Fruit fly (Drosophila melanogaster) whole organism, pupa: ENCODE data around the gene CG10920.

Source experiments
- CG10348 ChIP-seq: fragments of 200-800 bp; sonication (Bioruptor generic); IDR thresholded peaks from 2 replicates; pipeline ENCODE4 v1.3.6; 2022; ENCODE audit warnings: missing biosample characterization, missing genetic modification characterization
- CG12605 ChIP-seq: fragments of 200-800 bp; sonication (Bioruptor generic); IDR thresholded peaks from 2 replicates; pipeline ENCODE4 v1.3.6; 2022; ENCODE audit warnings: missing biosample characterization, missing genetic modification characterization
- CG13204 ChIP-seq: fragments of 200-800 bp; sonication (Bioruptor generic); optimal IDR thresholded peaks from 2 replicates; lab custom pipeline; 2018; ENCODE audit warnings: missing biosample characterization, mild to moderate bottlenecking, missing genetic modification characterization, moderate library complexity
- CG14655 ChIP-seq: fragments of 200-800 bp; sonication (Bioruptor generic); optimal IDR thresholded peaks from 3 replicates; lab custom pipeline; 2017; ENCODE audit warnings: mild to moderate bottlenecking, missing biosample characterization, missing genetic modification reagents, missing genetic modification characterization
- CG15710 ChIP-seq: fragments of 200-800 bp; sonication (Bioruptor generic); optimal IDR thresholded peaks from 2 replicates; lab custom pipeline; 2018; ENCODE audit warnings: missing biosample characterization, mild to moderate bottlenecking, missing genetic modification characterization, moderate library complexity
- CG17806 ChIP-seq: fragments of 200-800 bp; sonication (Bioruptor generic); optimal IDR thresholded peaks from 2 replicates; lab custom pipeline; 2018; ENCODE audit warnings: missing biosample characterization, mild to moderate bottlenecking, missing genetic modification characterization, moderate library complexity
- CG32121 ChIP-seq: fragments of 200-800 bp; sonication (Bioruptor generic); IDR thresholded peaks from 2 replicates; pipeline ENCODE4 v1.3.6; 2022; ENCODE audit warnings: missing biosample characterization, missing genetic modification characterization
- CG34367 ChIP-seq: fragments of 200-800 bp; sonication (Bioruptor generic); optimal IDR thresholded peaks from 2 replicates; lab custom pipeline; 2018; ENCODE audit warnings: missing biosample characterization, mild to moderate bottlenecking, missing genetic modification characterization
- CG4496 ChIP-seq: fragments of 200-800 bp; sonication (Bioruptor generic); IDR thresholded peaks from 3 replicates; pipeline ENCODE4 v1.3.6; 2022; ENCODE audit warnings: missing biosample characterization, missing genetic modification characterization
- CG8159 ChIP-seq: fragments of 200-800 bp; sonication (Bioruptor generic); optimal IDR thresholded peaks from 3 replicates; lab custom pipeline; 2018; ENCODE audit warnings: missing biosample characterization, mild to moderate bottlenecking, missing genetic modification characterization, moderate library complexity
- CG8301 ChIP-seq: fragments of 200-800 bp; sonication (Bioruptor generic); optimal IDR thresholded peaks from 2 replicates; lab custom pipeline; 2018; ENCODE audit warnings: missing biosample characterization, mild to moderate bottlenecking, missing genetic modification characterization
- CG9948 ChIP-seq: fragments of 200-800 bp; sonication (Bioruptor generic); optimal IDR thresholded peaks from 2 replicates; lab custom pipeline; 2018; ENCODE audit warnings: missing biosample characterization, mild to moderate bottlenecking, missing genetic modification characterization, moderate library complexity
- D1 ChIP-seq: fragments of 200-800 bp; sonication (Bioruptor generic); optimal IDR thresholded peaks from 2 replicates; lab custom pipeline; 2018; ENCODE audit warnings: missing biosample characterization, mild to moderate bottlenecking, missing genetic modification characterization, moderate library complexity
- EcR ChIP-seq: fragments of 200-800 bp; sonication (Bioruptor generic); optimal IDR thresholded peaks from 3 replicates; lab custom pipeline; 2019; ENCODE audit warnings: missing biosample characterization, missing genetic modification characterization, mild to moderate bottlenecking, moderate library complexity, missing genetic modification reagents
- Ets98B ChIP-seq: fragments of 200-800 bp; sonication (Bioruptor generic); IDR thresholded peaks from 2 replicates; pipeline ENCODE4 v1.3.6; 2022; ENCODE audit warnings: missing biosample characterization, missing genetic modification characterization
- Pif1A ChIP-seq: fragments of 200-800 bp; sonication (Bioruptor generic); optimal IDR thresholded peaks from 3 replicates; lab custom pipeline; 2016; ENCODE audit warnings: missing biosample characterization, missing genetic modification characterization
- Pif1B ChIP-seq: fragments of 200-800 bp; sonication (Bioruptor generic); optimal IDR thresholded peaks from 3 replicates; lab custom pipeline; 2016; ENCODE audit warnings: missing biosample characterization, missing genetic modification characterization
- Snoo ChIP-seq: fragments of 200-800 bp; sonication (Bioruptor generic); optimal IDR thresholded peaks from 3 replicates; lab custom pipeline; 2017; ENCODE audit warnings: missing biosample characterization, mild to moderate bottlenecking, missing genetic modification characterization, inconsistent platforms
- fd96Ca ChIP-seq: fragments of 200-800 bp; sonication (Bioruptor generic); IDR thresholded peaks from 3 replicates; pipeline ENCODE4 v1.3.6; 2022; ENCODE audit warnings: missing biosample characterization, missing genetic modification characterization
- gl ChIP-seq: fragments of 200-800 bp; sonication (Bioruptor generic); optimal IDR thresholded peaks from 2 replicates; lab custom pipeline; 2018; ENCODE audit warnings: missing biosample characterization, mild to moderate bottlenecking, missing genetic modification characterization
- rn ChIP-seq: fragments of 200-800 bp; sonication (Bioruptor generic); IDR thresholded peaks from 2 replicates; pipeline ENCODE4 v1.3.6; 2022; ENCODE audit warnings: missing biosample characterization, missing genetic modification characterization

CG10920 gene

dm6 chrX:7891596-7892538 lies 37.8 kb upstream of the CG10920 start, which contains the start of gene Nek2:
Nek2 (minus strand) TSS chrX:7891646.
- TF ChIP-seq CG15710 (peak; percentile 7), EcR (peak; percentile 32), fd96Ca (GFP tag; lab: Robert Waterston, UW) (no peak), CG14655 (GFP tag; lab: Kevin White, UChicago) (peak; percentile 48), CG13204 (GFP tag; lab: Kevin White, UChicago) (no peak), gl (tag; lab: Kevin White, UChicago) (no peak), CG8301 (peak; percentile 38), rn (GFP tag; lab: Robert Waterston, UW) (no peak), CG8159 (tag; lab: Kevin White, UChicago) (peak; percentile 40), Snoo (tag; lab: Kevin White, UChicago) (peak; percentile 23), CG9948 (tag; lab: Kevin White, UChicago) (peak; percentile 32), Pif1A (GFP tag; lab: Kevin White, UChicago) (peak; percentile 15), D1 (tag; lab: Kevin White, UChicago) (peak; percentile 1), CG34367 (tag; lab: Kevin White, UChicago) (peak; percentile 22), CG12605 (GFP tag; lab: Robert Waterston, UW) (no peak), Pif1B (GFP tag; lab: Kevin White, UChicago) (peak; percentile 26)

dm6 chrX:7888386-7889024 lies 34.5 kb upstream of the CG10920 start, which contains the start of gene Acat1:
Acat1 (minus strand) TSS chrX:7888785.
- TF ChIP-seq Pif1B (GFP tag; lab: Kevin White, UChicago) (peak; percentile 81), CG12605 (GFP tag; lab: Robert Waterston, UW) (peak; percentile 52), CG17806 (tag; lab: Kevin White, UChicago) (peak; percentile 65), CG4496 (peak; percentile 78), rn (GFP tag; lab: Robert Waterston, UW) (peak; percentile 63; the same call in 1 of the 2 replicates), CG10348 (GFP tag; lab: Robert Waterston, UW) (no peak), Snoo (tag; lab: Kevin White, UChicago) (no peak), Ets98B (GFP tag; lab: Robert Waterston, UW) (peak; percentile 62; the same call in 1 of the 2 replicates), EcR (no peak), CG8159 (tag; lab: Kevin White, UChicago) (peak; percentile 52), CG32121 (GFP tag; lab: Robert Waterston, UW) (peak; percentile 48; the same call in 1 of the 2 replicates), Pif1A (GFP tag; lab: Kevin White, UChicago) (peak; percentile 80), fd96Ca (GFP tag; lab: Robert Waterston, UW) (no peak), CG15710 (peak; percentile 55), D1 (tag; lab: Kevin White, UChicago) (peak; percentile 32), CG9948 (tag; lab: Kevin White, UChicago) (no peak), CG34367 (tag; lab: Kevin White, UChicago) (peak; percentile 47), gl (tag; lab: Kevin White, UChicago) (no peak), CG13204 (GFP tag; lab: Kevin White, UChicago) (no peak), CG8301 (peak; percentile 52), CG14655 (GFP tag; lab: Kevin White, UChicago) (peak; percentile 55)
- TF ChIP-seq, all 21 proteins: peak for 14

- TF ChIP-seq Snoo (tag; lab: Kevin White, UChicago): no peak
- no peak for TF ChIP-seq CG17806 (tag; lab: Kevin White, UChicago)
- no peak for TF ChIP-seq CG34367 (tag; lab: Kevin White, UChicago)
- no peak for TF ChIP-seq D1 (tag; lab: Kevin White, UChicago)
- no peak for TF ChIP-seq CG10348 (GFP tag; lab: Robert Waterston, UW)
- no peak for TF ChIP-seq Ets98B (GFP tag; lab: Robert Waterston, UW)
- TF ChIP-seq EcR: no peak
- no peak for TF ChIP-seq Pif1B (GFP tag; lab: Kevin White, UChicago)
Measured at dm6 chrX:7884360-7884759, 30.3 kb upstream of the CG10920 start, which contains the start of gene Ir7g. Ir7g (plus strand) TSS chrX:7884660.

- no peak for TF ChIP-seq CG32121 (GFP tag; lab: Robert Waterston, UW)
- no peak for TF ChIP-seq Ets98B (GFP tag; lab: Robert Waterston, UW)
- no peak for TF ChIP-seq fd96Ca (GFP tag; lab: Robert Waterston, UW)
- no peak for TF ChIP-seq gl (tag; lab: Kevin White, UChicago)
- no peak for TF ChIP-seq CG4496
Measured at dm6 chrX:7883926-7884325, 29.9 kb upstream of the CG10920 start, which contains the start of gene Ir7f. Ir7f (minus strand) TSS chrX:7884026.

dm6 chrX:7881579-7881978 lies 27.5 kb upstream of the CG10920 start, which contains the start of gene Ir7e:
Ir7e (minus strand) TSS chrX:7881679.
- TF ChIP-seq CG9948 (tag; lab: Kevin White, UChicago) (no peak), CG10348 (GFP tag; lab: Robert Waterston, UW) (no peak), Pif1B (GFP tag; lab: Kevin White, UChicago) (no peak), rn (GFP tag; lab: Robert Waterston, UW) (no peak), CG8301 (no peak), CG8159 (tag; lab: Kevin White, UChicago) (no peak), CG15710 (no peak), CG34367 (tag; lab: Kevin White, UChicago) (no peak), EcR (no peak), CG14655 (GFP tag; lab: Kevin White, UChicago) (no peak), D1 (tag; lab: Kevin White, UChicago) (no peak), gl (tag; lab: Kevin White, UChicago) (no peak), CG13204 (GFP tag; lab: Kevin White, UChicago) (no peak)
